Worm (Caenorhabditis elegans): ENCODE data around the gene C38H2.2.

Gene C38H2.2

DNA sequence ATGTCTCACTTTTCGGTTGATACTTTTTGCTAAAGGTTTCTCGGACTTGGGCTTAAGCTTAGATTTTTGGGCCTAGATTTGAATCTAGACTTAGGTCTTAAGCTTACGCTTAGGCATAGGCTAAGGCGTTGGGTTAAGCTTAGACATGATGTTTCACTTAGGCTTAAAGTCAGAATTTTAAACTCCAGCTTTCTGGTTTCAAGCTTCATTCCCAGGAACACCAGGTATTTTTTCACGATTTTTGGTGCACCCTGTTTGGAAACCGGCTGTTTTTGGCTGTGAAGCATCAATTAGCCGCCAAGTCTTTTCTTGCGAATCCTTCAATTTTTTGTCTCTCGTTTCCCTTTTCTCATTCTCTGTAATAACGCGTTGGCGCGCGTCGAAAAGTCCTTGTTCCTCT lies 7.7 kb upstream of the C38H2.2 start:
- TF ChIP-seq pros-1 (tag; optimal IDR thresholded peaks at IDR 0.05) (no peak), zip-5 (tag; optimal IDR thresholded peaks at IDR 0.05) (no peak), odd-2 (tag; optimal IDR thresholded peaks at IDR 0.05) (no peak), pqm-1 (tag; optimal IDR thresholded peaks at IDR 0.05) (no peak), unc-3 (GFP tag; conservative IDR thresholded peaks at IDR 0.05) (no peak), unc-3 (tag; optimal IDR thresholded peaks at IDR 0.05) (no peak), hlh-6 (tag; optimal IDR thresholded peaks at IDR 0.05) (no peak), fkh-10 (GFP tag; optimal IDR thresholded peaks at IDR 0.05) (no peak), hlh-15 (tag; optimal IDR thresholded peaks at IDR 0.05) (no peak), C38D4.7 (GFP tag; optimal IDR thresholded peaks at IDR 0.05) (no peak), hlh-30 (tag; optimal IDR thresholded peaks at IDR 0.05; ENCODE audit: insufficient read depth) (no peak), sox-4 (tag; optimal IDR thresholded peaks at IDR 0.05) (no peak), pha-2 (tag; optimal IDR thresholded peaks at IDR 0.05) (no peak), lin-11 (tag; optimal IDR thresholded peaks at IDR 0.05) (no peak), pat-9 (tag; optimal IDR thresholded peaks at IDR 0.05) (no peak), K02D7.2 (tag; optimal IDR thresholded peaks at IDR 0.05) (no peak), ama-1 (optimal IDR thresholded peaks at IDR 0.05) (no peak), pha-4 (tag; optimal IDR thresholded peaks at IDR 0.05) (no peak), nfya-1 (tag; optimal IDR thresholded peaks at IDR 0.05) (no peak)

DNA sequence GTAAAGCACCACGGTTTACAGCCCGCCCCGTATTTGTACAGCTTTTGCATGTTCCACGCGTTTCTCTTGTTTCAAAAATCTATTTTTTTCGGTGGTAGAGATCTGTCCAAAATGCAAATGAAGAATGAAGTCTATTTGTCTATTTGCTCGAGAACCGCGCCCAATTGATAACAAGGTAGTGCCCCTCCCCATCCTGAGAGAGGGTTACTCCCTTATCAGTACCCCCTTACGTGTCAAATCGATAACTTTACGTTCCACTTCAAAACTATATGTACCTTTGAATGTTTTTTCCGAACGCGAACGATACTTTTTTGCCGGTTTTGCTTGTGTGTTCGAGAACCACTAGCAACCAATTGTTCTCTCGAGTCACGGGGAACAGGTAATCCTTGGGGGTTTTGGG lies 5.5 kb upstream of the C38H2.2 start:
- TF ChIP-seq elt-2 (tag; optimal IDR thresholded peaks at IDR 0.05), result peak; percentile 70
- no peak for TF ChIP-seq gmeb-2 (tag; optimal IDR thresholded peaks at IDR 0.05)

DNA sequence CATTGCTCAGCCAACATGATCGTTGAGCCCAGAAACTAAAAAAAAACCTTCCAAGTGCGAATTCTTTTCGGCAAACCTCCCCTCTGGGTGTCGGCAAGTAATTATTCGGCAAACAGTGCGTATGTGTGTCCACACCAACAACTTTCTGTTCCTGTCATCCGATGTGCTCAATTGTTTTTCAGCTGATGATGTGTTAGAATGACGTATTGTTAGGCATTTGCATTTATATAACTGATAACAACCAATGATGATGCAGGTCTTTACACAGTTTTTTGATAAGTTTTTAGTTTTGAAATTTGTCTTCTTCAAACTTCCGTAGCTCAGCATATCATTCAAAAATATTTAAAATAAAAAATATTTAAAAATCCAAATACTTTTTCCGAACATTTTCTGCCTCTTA lies 2.7 kb upstream of the C38H2.2 start:
- TF ChIP-seq fax-1 (tag; optimal IDR thresholded peaks at IDR 0.05), result no peak
- TF ChIP-seq elt-2 (tag; optimal IDR thresholded peaks at IDR 0.05), result peak; percentile 38

DNA sequence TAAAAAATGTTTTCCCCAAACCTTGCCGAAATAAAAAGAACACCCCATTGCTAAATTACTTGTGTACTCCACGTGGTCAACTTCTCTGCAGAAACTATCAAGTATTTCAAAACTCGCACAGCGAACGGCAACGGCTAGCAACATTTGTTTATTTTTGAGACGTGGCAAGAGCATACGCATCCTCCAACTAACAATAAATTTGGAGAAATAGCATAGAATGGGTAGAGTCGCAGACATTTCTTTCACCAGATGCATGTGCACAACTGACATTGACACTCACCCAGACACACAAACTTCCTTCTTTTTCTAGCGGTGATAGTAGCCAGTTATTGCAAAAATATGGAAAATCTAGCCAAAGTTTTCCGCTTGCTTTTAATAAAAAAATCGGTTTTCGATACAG lies 1.9 kb upstream of the C38H2.2 start:
- no peak for TF ChIP-seq ets-4 (tag; optimal IDR thresholded peaks at IDR 0.05)
- no peak for TF ChIP-seq ama-1 (optimal IDR thresholded peaks at IDR 0.05)
- no peak for TF ChIP-seq ttx-3 (tag; optimal IDR thresholded peaks at IDR 0.05)
- no peak for TF ChIP-seq ceh-14 (tag; optimal IDR thresholded peaks at IDR 0.05)
- no peak for TF ChIP-seq pat-9 (tag; optimal IDR thresholded peaks at IDR 0.05)
- no peak for TF ChIP-seq lin-11 (tag; optimal IDR thresholded peaks at IDR 0.05)
- TF ChIP-seq gmeb-2 (tag; optimal IDR thresholded peaks at IDR 0.05), result no peak
- TF ChIP-seq pax-1 (tag; optimal IDR thresholded peaks at IDR 0.05), result no peak
- TF ChIP-seq syd-9 (tag; optimal IDR thresholded peaks at IDR 0.05), result no peak
- no peak for TF ChIP-seq hlh-6 (tag; optimal IDR thresholded peaks at IDR 0.05)
- no peak for TF ChIP-seq unc-42 (tag; optimal IDR thresholded peaks at IDR 0.05)
- TF ChIP-seq ceh-19 (GFP tag; optimal IDR thresholded peaks at IDR 0.05), result no peak
- TF ChIP-seq ceh-31 (tag; optimal IDR thresholded peaks at IDR 0.05), result no peak
- TF ChIP-seq ceh-2 (tag; optimal IDR thresholded peaks at IDR 0.05), result no peak
- no peak for TF ChIP-seq hlh-15 (tag; optimal IDR thresholded peaks at IDR 0.05)
- no peak for TF ChIP-seq che-1 (tag; optimal IDR thresholded peaks at IDR 0.05)
- TF ChIP-seq zip-5 (tag; optimal IDR thresholded peaks at IDR 0.05), result no peak
- no peak for TF ChIP-seq K09A11.1 (tag; optimal IDR thresholded peaks at IDR 0.05; ENCODE audit: insufficient read depth)
- TF ChIP-seq ceh-48 (tag; optimal IDR thresholded peaks at IDR 0.05), result no peak
- no peak for TF ChIP-seq C08G9.2 (tag; optimal IDR thresholded peaks at IDR 0.05)

DNA sequence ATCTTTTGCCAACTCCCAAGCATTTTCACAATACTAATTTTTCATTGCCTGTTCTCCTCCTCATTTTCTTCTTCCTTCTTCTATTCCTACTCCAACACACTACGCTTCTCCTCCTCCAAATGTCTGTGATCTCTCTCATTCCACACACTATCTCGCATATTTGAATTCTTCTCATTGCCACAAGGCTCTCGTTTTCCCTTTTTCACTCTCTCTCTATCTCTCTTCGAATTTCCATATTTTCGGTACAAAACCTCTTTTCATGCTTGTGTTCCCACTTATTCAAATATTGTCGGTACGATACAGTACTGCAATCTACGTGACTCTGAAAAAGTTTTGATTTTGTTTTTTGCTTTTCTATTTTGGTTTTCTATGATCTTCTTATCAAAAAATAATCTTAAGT lies 933 bp upstream of the C38H2.2 start:
- TF ChIP-seq unc-3 (GFP tag; conservative IDR thresholded peaks at IDR 0.05) (no peak), unc-3 (tag; optimal IDR thresholded peaks at IDR 0.05) (no peak), tbx-2 (tag; optimal IDR thresholded peaks at IDR 0.05) (peak; percentile 0), lin-11 (tag; optimal IDR thresholded peaks at IDR 0.05) (no peak), nfya-1 (tag; optimal IDR thresholded peaks at IDR 0.05) (peak; percentile 34), pha-4 (tag; optimal IDR thresholded peaks at IDR 0.05) (no peak), ahr-1 (tag; optimal IDR thresholded peaks at IDR 0.05) (no peak), hlh-15 (tag; optimal IDR thresholded peaks at IDR 0.05) (no peak), ceh-34 (tag; optimal IDR thresholded peaks at IDR 0.05) (no peak), C38D4.7 (GFP tag; optimal IDR thresholded peaks at IDR 0.05) (peak; percentile 5), odd-2 (tag; optimal IDR thresholded peaks at IDR 0.05) (no peak), hlh-13 (GFP tag; optimal IDR thresholded peaks at IDR 0.05) (no peak), T23F11.4 (GFP tag; optimal IDR thresholded peaks at IDR 0.05) (no peak)
